5 worm cellular contexts compared by ENCODE assay signal in the genomic region with DNA sequence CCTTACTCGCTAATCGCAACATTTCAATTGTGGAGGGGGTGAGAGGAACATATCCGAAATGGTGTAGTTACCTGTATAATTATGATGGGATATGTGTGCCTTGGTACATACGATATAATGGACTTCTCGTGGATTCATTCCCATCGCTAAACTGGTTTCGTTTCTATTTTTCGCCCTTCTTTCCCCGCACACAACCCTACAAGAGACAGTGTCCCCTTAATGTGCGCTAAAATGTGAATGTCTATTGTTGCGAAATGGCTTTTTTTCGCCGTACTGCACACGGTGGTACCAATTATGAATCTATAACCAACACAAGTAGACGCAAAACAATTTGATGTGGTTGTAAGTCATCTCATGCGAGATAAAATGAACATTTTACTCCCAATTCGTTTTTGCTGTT.
TF ChIP-seq lines count a peak whose summit lies in the region.

No protein-coding gene starts in this region.

TF ChIP-seq in whole organism, L1 larva, 84 proteins besides CTCF, POLR2A, EP300 and RAD21:
- no peak for TF ChIP-seq jun-1 (tag; optimal IDR thresholded peaks at IDR 0.05; lab: Kevin White, UChicago)
- TF ChIP-seq grh-1 (GFP tag; IDR thresholded peaks at IDR 0.05; lab: Robert Waterston, UW) = 0 out of 2 replicates have a peak, but pooled peaks have one; percentile 29
- no peak for TF ChIP-seq efl-1 (optimal IDR thresholded peaks at IDR 0.05; lab: Kevin White, UChicago)
- TF ChIP-seq efl-1 (GFP tag; optimal IDR thresholded peaks at IDR 0.05 in 1 of 2; lab: Kevin White, UChicago) = peak in 1 of 2 experiments; percentile 91
- TF ChIP-seq lin-14 (GFP tag; optimal IDR thresholded peaks at IDR 0.05; lab: Kevin White, UChicago) = peak; percentile 7
- peak; percentile 5 for TF ChIP-seq nhr-85 (tag; lab: Kevin White, UChicago)
- TF ChIP-seq ceh-82 (tag; optimal IDR thresholded peaks at IDR 0.05; lab: Kevin White, UChicago) = no peak
- no peak for TF ChIP-seq dsc-1 (tag; optimal IDR thresholded peaks at IDR 0.05; lab: Kevin White, UChicago)
- no peak for TF ChIP-seq efl-3 (GFP tag; optimal IDR thresholded peaks at IDR 0.05; lab: Kevin White, UChicago)
- TF ChIP-seq elt-2 (tag; optimal IDR thresholded peaks at IDR 0.05; lab: Kevin White, UChicago) = no peak
- TF ChIP-seq nhr-20 (tag; optimal IDR thresholded peaks at IDR 0.05; lab: Kevin White, UChicago) = no peak
- no peak for TF ChIP-seq lin-39 (tag; optimal IDR thresholded peaks at IDR 0.05; lab: Kevin White, UChicago)
TF ChIP-seq in whole organism, L1 larva: peak in this region for 4.

TF ChIP-seq in whole organism, L2 larva, 48 proteins besides CTCF, POLR2A, EP300 and RAD21:
- TF ChIP-seq nhr-25 (tag; optimal IDR thresholded peaks at IDR 0.05; lab: Kevin White, UChicago) = no peak
- no peak for TF ChIP-seq lin-11 (tag; optimal IDR thresholded peaks at IDR 0.05; lab: Kevin White, UChicago)
- TF ChIP-seq nhr-129 (tag; optimal IDR thresholded peaks at IDR 0.05; lab: Kevin White, UChicago) = no peak
- no peak for TF ChIP-seq zag-1 (tag; optimal IDR thresholded peaks at IDR 0.05; lab: Kevin White, UChicago)
- no peak for TF ChIP-seq snpc-4 (tag; optimal IDR thresholded peaks at IDR 0.05; lab: Kevin White, UChicago)
- no peak for TF ChIP-seq gmeb-1 (tag; optimal IDR thresholded peaks at IDR 0.05; lab: Kevin White, UChicago)
- TF ChIP-seq C34F6.9 (tag; optimal IDR thresholded peaks at IDR 0.05; lab: Kevin White, UChicago) = no peak
- TF ChIP-seq nhr-10 (tag; optimal IDR thresholded peaks at IDR 0.05; lab: Kevin White, UChicago) = no peak
- no peak for TF ChIP-seq aly-2 (tag; optimal IDR thresholded peaks at IDR 0.05; lab: Kevin White, UChicago)
- TF ChIP-seq egl-27 (tag; optimal IDR thresholded peaks at IDR 0.05; lab: Kevin White, UChicago) = peak; percentile 12
- TF ChIP-seq F13H6.1 (tag; optimal IDR thresholded peaks at IDR 0.05; lab: Kevin White, UChicago) = peak; percentile 15
- TF ChIP-seq lin-39 (tag; optimal IDR thresholded peaks at IDR 0.05; lab: Kevin White, UChicago) = no peak
- TF ChIP-seq nhr-23 (tag; optimal IDR thresholded peaks at IDR 0.05; lab: Kevin White, UChicago) = no peak
- no peak for TF ChIP-seq sma-9 (GFP tag; optimal IDR thresholded peaks at IDR 0.05; lab: Kevin White, UChicago)
- TF ChIP-seq sma-9 (tag; optimal IDR thresholded peaks at IDR 0.05; lab: Kevin White, UChicago) = no peak

TF ChIP-seq in whole organism, L3 larva, 47 proteins besides CTCF, POLR2A, EP300 and RAD21:
- TF ChIP-seq daf-12 (tag; optimal IDR thresholded peaks at IDR 0.05; lab: Kevin White, UChicago) (no peak), egl-5 (tag; optimal IDR thresholded peaks at IDR 0.05; lab: Kevin White, UChicago) (peak; percentile 1)

TF ChIP-seq in whole organism, late embryonic, 69 proteins besides CTCF, POLR2A, EP300 and RAD21:
- TF ChIP-seq tbx-7 (tag; optimal IDR thresholded peaks at IDR 0.05; lab: Kevin White, UChicago) (no peak), ceh-31 (tag; optimal IDR thresholded peaks at IDR 0.05; lab: Kevin White, UChicago) (peak; percentile 44), ceh-34 (tag; optimal IDR thresholded peaks at IDR 0.05; lab: Kevin White, UChicago) (no peak), fkh-10 (GFP tag; optimal IDR thresholded peaks at IDR 0.05; lab: Kevin White, UChicago) (no peak), ceh-9 (tag; optimal IDR thresholded peaks at IDR 0.05; lab: Kevin White, UChicago) (no peak), C38D4.7 (GFP tag; optimal IDR thresholded peaks at IDR 0.05; lab: Kevin White, UChicago) (no peak), T23F11.4 (GFP tag; optimal IDR thresholded peaks at IDR 0.05; lab: Kevin White, UChicago) (no peak)

TF ChIP-seq in whole organism, mixed stage, embryonic, 35 proteins besides CTCF, POLR2A, EP300 and RAD21:
- TF ChIP-seq ceh-39 (tag; optimal IDR thresholded peaks at IDR 0.05; lab: Kevin White, UChicago) (no peak), mls-2 (tag; optimal IDR thresholded peaks at IDR 0.05; lab: Kevin White, UChicago) (peak; percentile 52)
